Fruit fly (Drosophila melanogaster): ENCODE results near the gene Gnmt.

The Gnmt gene

dm6 chr3R:12694742-12695141, 20.3 kb downstream of the Gnmt start, which contains the start of the genes CG14391 and NijC:
TSS of gene CG14391 (minus strand) at chr3R:12694842.
TSS of gene NijC (plus strand) at chr3R:12695129.
- TF ChIP-seq woc (GFP tag; optimal IDR thresholded peaks at IDR 0.05) = no peak
- no peak for TF ChIP-seq Myc (optimal IDR thresholded peaks at IDR 0.05)
- TF ChIP-seq Hnf4 (GFP tag; optimal IDR thresholded peaks at IDR 0.05) = no peak
- no peak for TF ChIP-seq foxo (GFP tag; optimal IDR thresholded peaks at IDR 0.05)
- TF ChIP-seq Jra (GFP tag; optimal IDR thresholded peaks at IDR 0.05) = no peak
- TF ChIP-seq br (GFP tag; optimal IDR thresholded peaks at IDR 0.05) = no peak
- no peak for TF ChIP-seq Vsx2 (GFP tag; optimal IDR thresholded peaks at IDR 0.05; ENCODE audit: partially characterized antibody)

- TF ChIP-seq jim (GFP tag; optimal IDR thresholded peaks at IDR 0.05) = no peak
- no peak for TF ChIP-seq HLH106 (tag; optimal IDR thresholded peaks at IDR 0.05)
- no peak for TF ChIP-seq Sp1 (GFP tag; optimal IDR thresholded peaks at IDR 0.05)
- TF ChIP-seq ey (GFP tag; optimal IDR thresholded peaks at IDR 0.05) = no peak
- TF ChIP-seq tai (GFP tag; optimal IDR thresholded peaks at IDR 0.05) = no peak
- TF ChIP-seq GATAd (GFP tag; optimal IDR thresholded peaks at IDR 0.05) = no peak
- no peak for TF ChIP-seq CrebA (GFP tag; optimal IDR thresholded peaks at IDR 0.05; ENCODE audit: borderline replicate concordance)
- TF ChIP-seq Rel (GFP tag; optimal IDR thresholded peaks at IDR 0.05) = no peak
- no peak for TF ChIP-seq Rel (tag; optimal IDR thresholded peaks at IDR 0.05)
- no peak for TF ChIP-seq Hr78 (GFP tag; optimal IDR thresholded peaks at IDR 0.05)
Observed at dm6 chr3R:12697022-12697421, 22.6 kb downstream of the Gnmt start, which contains the start of gene Past1. TSS of gene Past1 (plus strand) at chr3R:12697322.

- no peak for TF ChIP-seq rgr (GFP tag; optimal IDR thresholded peaks at IDR 0.05)
- no peak for TF ChIP-seq Dfd (GFP tag; optimal IDR thresholded peaks at IDR 0.05)
- peak; percentile 36 for TF ChIP-seq Sp1 (GFP tag; optimal IDR thresholded peaks at IDR 0.05)
- TF ChIP-seq Abd-B (GFP tag; optimal IDR thresholded peaks at IDR 0.05) = no peak
- no peak for TF ChIP-seq dl (GFP tag; optimal IDR thresholded peaks at IDR 0.05; ENCODE audit: insufficient read depth in 1 of 2, partially characterized antibody in 2 of 2)
- no peak for TF ChIP-seq Hr78 (GFP tag; optimal IDR thresholded peaks at IDR 0.05)
- no peak for TF ChIP-seq sv (GFP tag; optimal IDR thresholded peaks at IDR 0.05)
- TF ChIP-seq sage (GFP tag; optimal IDR thresholded peaks at IDR 0.05) = no peak
- peak; percentile 18 for TF ChIP-seq HLH106 (tag; optimal IDR thresholded peaks at IDR 0.05)
- peak; percentile 68 for TF ChIP-seq h (GFP tag; optimal IDR thresholded peaks at IDR 0.05)
- TF ChIP-seq Hnf4 (GFP tag; optimal IDR thresholded peaks at IDR 0.05) = no peak
- no peak for TF ChIP-seq br (GFP tag; optimal IDR thresholded peaks at IDR 0.05)
- TF ChIP-seq brk (GFP tag; optimal IDR thresholded peaks at IDR 0.05) = no peak
- no peak for TF ChIP-seq CG32264 (GFP tag; optimal IDR thresholded peaks at IDR 0.05)
- no peak for TF ChIP-seq CG9705 (GFP tag; optimal IDR thresholded peaks at IDR 0.05)
- no peak for TF ChIP-seq lola (GFP tag; optimal IDR thresholded peaks at IDR 0.05)
- TF ChIP-seq foxo (GFP tag; optimal IDR thresholded peaks at IDR 0.05) = no peak
- TF ChIP-seq Jra (GFP tag; optimal IDR thresholded peaks at IDR 0.05) = peak; percentile 28
- TF ChIP-seq Mio (GFP tag; optimal IDR thresholded peaks at IDR 0.05) = no peak
- TF ChIP-seq dsf (GFP tag; optimal IDR thresholded peaks at IDR 0.05; ENCODE audit: borderline replicate concordance) = no peak
- no peak for TF ChIP-seq Hr83 (GFP tag; optimal IDR thresholded peaks at IDR 0.05; ENCODE audit: poor library complexity, severe bottlenecking)
- TF ChIP-seq Rel (GFP tag; optimal IDR thresholded peaks at IDR 0.05) = no peak
- TF ChIP-seq Rel (tag; optimal IDR thresholded peaks at IDR 0.05) = peak; percentile 49
Observed at dm6 chr3R:12697571-12698039, 23.2 kb downstream of the Gnmt start.

- TF ChIP-seq CG9705 (GFP tag; optimal IDR thresholded peaks at IDR 0.05) (no peak), Dfd (GFP tag; optimal IDR thresholded peaks at IDR 0.05) (no peak), sv (GFP tag; optimal IDR thresholded peaks at IDR 0.05) (no peak), h (GFP tag; optimal IDR thresholded peaks at IDR 0.05) (no peak), Rel (GFP tag; optimal IDR thresholded peaks at IDR 0.05) (no peak), Rel (tag; optimal IDR thresholded peaks at IDR 0.05) (no peak), psq (GFP tag; optimal IDR thresholded peaks at IDR 0.05) (no peak), Mio (GFP tag; optimal IDR thresholded peaks at IDR 0.05) (no peak), dmrt93B (GFP tag; optimal IDR thresholded peaks at IDR 0.05) (no peak), Hnf4 (GFP tag; optimal IDR thresholded peaks at IDR 0.05) (no peak), foxo (GFP tag; optimal IDR thresholded peaks at IDR 0.05) (no peak), Hr83 (GFP tag; optimal IDR thresholded peaks at IDR 0.05; ENCODE audit: poor library complexity, severe bottlenecking) (no peak), usp (GFP tag; optimal IDR thresholded peaks at IDR 0.05) (no peak), sage (GFP tag; optimal IDR thresholded peaks at IDR 0.05) (no peak), dsf (GFP tag; optimal IDR thresholded peaks at IDR 0.05; ENCODE audit: borderline replicate concordance) (no peak)
Observed at dm6 chr3R:12698363-12698762, 24.0 kb downstream of the Gnmt start.
